Worm (Caenorhabditis elegans): Measurements from ENCODE around the gene cth-1.

DNA sequence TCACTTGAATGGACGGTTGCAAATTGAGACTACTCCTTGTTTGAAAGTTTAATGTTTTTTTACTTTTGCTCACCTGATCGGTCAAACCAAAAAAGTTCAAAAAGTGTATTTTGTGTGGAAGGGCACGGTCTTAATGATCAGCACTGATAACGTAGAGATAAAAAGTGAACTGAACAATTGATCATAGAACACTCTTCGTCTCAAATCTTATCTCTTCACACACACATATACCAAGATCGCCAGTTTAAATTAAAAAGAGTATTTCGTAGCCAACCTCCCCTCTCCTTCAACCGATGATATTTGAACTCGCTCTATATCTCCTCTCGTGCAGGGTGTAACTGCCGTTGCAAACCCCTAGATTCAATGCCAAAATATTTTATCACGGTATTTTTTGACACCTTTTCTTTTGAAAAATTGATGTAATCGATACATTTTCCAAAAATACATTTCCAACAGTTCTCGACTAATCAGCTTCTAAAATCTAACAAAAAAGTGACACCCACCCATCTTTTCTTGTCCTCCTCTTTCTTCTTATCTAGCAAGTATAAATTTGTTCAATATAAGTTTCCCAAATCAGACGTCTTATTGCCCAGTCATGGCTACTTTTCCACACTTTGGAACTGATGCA lies at the start of gene cth-1:
- TF ChIP-seq nhr-28 (tag; optimal IDR thresholded peaks at IDR 0.05) (no peak), aly-2 (tag; optimal IDR thresholded peaks at IDR 0.05) (no peak), unc-62 (GFP tag; optimal IDR thresholded peaks at IDR 0.05) (no peak), ztf-4 (tag; optimal IDR thresholded peaks at IDR 0.05) (no peak), nhr-237 (tag; optimal IDR thresholded peaks at IDR 0.05) (no peak), ama-1 (optimal IDR thresholded peaks at IDR 0.05) (no peak), skn-1 (tag; optimal IDR thresholded peaks at IDR 0.05) (no peak)
